Fruit fly (Drosophila melanogaster) S2 (cell line): Measurements from ENCODE around the gene CG7691.

ENCODE experiments used
- CG8478 ChIP-seq: fragments of >200 bp; optimal IDR thresholded peaks from 2 replicates; lab custom pipeline; 2018
- CTCF ChIP-seq, 2 experiments: fragments of >200 bp; optimal IDR thresholded peaks; 2 replicates each; lab custom pipeline; 2018

DNA sequence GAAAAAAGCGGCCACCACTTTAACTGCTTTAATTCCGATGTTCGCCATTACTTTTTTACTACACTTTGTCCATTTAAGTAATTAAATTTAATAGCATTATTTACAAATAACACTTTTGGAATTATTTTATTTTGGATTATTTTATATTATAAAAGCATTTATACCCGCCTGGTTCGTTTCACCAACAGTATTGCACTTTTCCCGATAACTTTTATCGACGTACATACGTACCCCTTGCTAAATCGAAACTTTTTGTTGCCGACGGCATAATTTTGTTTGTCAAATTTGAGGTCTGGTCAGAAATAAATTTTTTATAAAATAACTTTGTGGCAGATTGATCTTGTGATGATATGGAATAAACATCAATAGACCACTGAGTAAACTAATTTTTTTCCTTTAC, at the start of gene CG7691:
- TF ChIP-seq CG8478 (lab: Kevin White, UChicago) = no peak
- no peak for TF ChIP-seq CTCF (optimal IDR thresholded peaks at IDR 0.05; lab: Kevin White, UChicago)
